Fruit fly (Drosophila melanogaster): Measurements from ENCODE around the gene SmydA-2.

dm6 chr3L:19016133-19016804 is 13.2 kb upstream of the SmydA-2 start:
- TF ChIP-seq CG16779 (tag; optimal IDR thresholded peaks at IDR 0.05): no peak
- TF ChIP-seq CG31627 (GFP tag; optimal IDR thresholded peaks at IDR 0.05): peak; percentile 20
- TF ChIP-seq salr (GFP tag; optimal IDR thresholded peaks at IDR 0.05): peak in 1 of 2 experiments; percentile 66
- TF ChIP-seq Eip78C (GFP tag): peak; percentile 86
- peak; percentile 13 for TF ChIP-seq CG11902 (GFP tag; optimal IDR thresholded peaks at IDR 0.05)
